Worm (Caenorhabditis elegans) whole organism, dauer: ENCODE results near the gene ndx-6.
"Not testable (repeated sequence)": the region's sequence is repeated elsewhere in the genome, so short reads cannot be mapped to it uniquely, and the experiment has no call there.

Source experiments
- unc-62 ChIP-seq: sonication (generic microtip); optimal IDR thresholded peaks from 2 replicates; lab custom pipeline; 2017; ENCODE audit warnings: missing biosample characterization, missing genetic modification reagents, missing genetic modification characterization

ndx-6 gene

DNA sequence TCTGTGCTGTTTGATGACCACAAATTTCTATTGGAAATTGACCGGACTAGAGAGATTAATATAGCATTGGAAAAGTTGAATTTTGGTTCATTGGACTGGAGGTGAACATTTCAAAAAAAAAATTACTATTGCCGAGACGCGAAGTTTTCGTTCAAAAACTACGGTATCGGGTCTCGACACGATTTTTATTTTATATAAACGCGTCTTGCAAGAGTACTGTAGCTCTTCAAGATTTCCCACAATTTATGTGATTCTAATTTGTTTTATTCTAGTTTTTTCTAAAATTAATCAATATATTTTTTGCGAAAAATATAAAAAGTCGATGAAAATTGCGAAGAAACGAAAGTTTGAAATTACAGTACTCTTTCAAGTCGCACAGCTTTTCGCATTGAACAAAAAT, 19.0 kb downstream of the ndx-6 start, which contains the start of gene F09E5.12:
F09E5.12 (minus strand) TSS at position 101 of the 400 bp plus-strand sequence.
- no peak for TF ChIP-seq unc-62 (GFP tag; lab: Kevin White, UChicago)

DNA sequence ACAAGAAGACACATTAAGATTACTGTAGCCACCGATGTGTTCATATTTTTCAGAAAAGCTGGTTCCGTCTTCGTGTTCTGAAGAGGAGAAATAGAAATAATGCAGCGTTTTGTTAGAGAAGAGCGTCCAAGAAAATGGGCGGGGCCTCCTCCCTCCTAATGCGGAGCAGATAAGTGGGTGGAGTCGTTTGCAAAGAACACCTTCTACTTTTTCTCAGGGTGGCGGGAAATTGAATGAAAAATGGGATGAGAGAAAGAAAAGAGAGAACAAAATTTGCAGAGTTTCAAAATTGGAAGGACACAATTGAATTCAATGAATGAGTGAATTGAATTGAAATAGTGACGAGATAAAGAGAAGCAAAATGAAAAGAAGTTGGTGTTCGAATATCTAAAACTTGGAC, 24.0 kb downstream of the ndx-6 start, which contains the start of gene F09E5.16:
F09E5.16 (minus strand) TSS at position 101 of the 400 bp plus-strand sequence.
- TF ChIP-seq unc-62 (GFP tag; lab: Kevin White, UChicago), result no peak

DNA sequence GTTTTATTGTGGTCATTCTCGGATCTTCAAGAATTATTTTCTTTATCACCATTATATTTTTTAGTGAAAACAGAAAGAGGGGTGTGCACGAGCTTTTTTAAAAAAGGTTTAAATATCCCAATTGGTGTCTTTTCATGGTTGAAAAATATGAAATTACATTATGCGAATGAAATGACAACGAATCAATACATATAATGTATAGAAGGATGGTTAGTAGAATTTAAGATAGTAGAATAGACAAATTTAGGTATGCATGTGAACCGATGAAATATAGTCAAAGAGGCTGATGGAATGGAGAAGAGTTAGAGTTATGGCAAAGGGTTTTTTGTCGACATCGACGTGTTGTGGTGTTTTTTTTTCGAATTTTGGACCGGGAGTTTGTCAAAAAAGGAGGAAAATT, 25.2 kb downstream of the ndx-6 start:
- TF ChIP-seq unc-62 (GFP tag; lab: Kevin White, UChicago), result no peak

DNA sequence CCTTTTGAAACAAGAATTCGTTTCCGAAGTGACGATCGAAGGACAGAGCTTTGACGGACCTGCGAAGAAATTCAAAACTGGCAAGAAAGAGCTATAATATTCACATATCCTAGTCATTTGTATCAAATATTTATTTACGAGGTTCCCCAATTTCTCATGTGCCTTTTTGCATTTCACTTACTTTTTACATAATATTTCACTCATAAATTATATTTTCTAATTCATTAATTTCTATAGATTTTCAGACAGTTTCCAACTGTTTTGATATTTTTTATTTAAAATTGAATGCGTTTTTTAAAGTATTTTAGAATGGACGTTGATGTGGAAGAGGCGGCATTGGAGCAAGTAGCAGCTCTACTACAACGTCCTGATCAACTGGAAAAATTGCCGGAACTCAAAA, 30.4 kb downstream of the ndx-6 start, which contains the start of gene sec-6:
sec-6 (plus strand) TSS at position 301 of the 400 bp plus-strand sequence.
- no peak for TF ChIP-seq unc-62 (GFP tag; lab: Kevin White, UChicago)

DNA sequence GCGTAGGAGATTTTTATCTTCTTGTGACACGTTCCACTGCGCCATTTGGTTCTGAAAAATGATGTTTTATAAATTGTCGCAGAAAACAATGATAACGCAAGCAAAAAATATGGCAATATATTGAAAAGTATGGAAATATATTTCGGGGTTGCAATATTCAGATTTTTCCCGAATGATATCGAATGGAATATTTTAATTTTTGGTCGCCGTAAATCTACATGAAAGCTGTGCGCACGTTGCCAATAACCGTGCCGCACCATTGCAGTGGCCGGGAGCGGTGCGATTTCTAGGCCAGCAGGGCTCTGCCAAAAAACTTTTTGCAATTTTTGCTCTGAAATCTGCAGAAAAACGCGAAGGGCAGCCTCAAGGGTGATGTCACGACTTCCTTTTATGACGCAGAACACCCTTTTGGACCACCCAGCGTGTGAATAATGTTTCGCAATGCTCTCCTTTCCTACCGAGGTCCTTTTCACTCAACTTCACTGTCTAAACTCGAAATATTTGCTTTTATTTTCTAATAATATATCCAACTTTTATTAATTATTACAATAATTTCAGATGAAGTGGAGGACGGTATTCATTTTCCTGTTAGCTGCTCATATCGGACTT, 31.4 kb downstream of the ndx-6 start, which contains the start of the genes F09E5.11 and bmy-1:
F09E5.11 (minus strand) TSS at position 51 of the 609 bp plus-strand sequence.
bmy-1 (plus strand) TSS at position 559 of the 609 bp plus-strand sequence.
- no peak for TF ChIP-seq unc-62 (GFP tag; lab: Kevin White, UChicago)

DNA sequence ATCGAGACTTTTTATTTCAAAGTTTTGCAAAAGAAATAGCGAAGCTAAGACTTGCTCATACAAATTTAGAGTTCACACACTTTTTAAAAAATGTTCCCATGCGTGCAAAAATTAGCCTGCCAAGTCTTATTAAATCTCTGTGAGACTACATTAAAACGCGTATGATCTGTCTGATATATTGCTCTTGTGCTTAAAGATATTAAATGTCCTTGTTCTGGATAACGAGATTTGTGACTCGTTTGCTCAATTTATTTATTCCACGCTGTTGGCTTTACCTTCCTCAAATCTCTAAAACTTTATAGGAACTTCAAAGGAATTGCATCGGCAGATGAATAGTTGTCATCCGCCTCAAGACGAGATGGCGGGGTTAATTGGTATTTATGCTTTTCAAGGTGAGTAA, 34.3 kb downstream of the ndx-6 start, which contains the start of gene srg-69:
srg-69 (plus strand) TSS at position 301 of the 400 bp plus-strand sequence.
- TF ChIP-seq unc-62 (GFP tag; lab: Kevin White, UChicago), result no peak

DNA sequence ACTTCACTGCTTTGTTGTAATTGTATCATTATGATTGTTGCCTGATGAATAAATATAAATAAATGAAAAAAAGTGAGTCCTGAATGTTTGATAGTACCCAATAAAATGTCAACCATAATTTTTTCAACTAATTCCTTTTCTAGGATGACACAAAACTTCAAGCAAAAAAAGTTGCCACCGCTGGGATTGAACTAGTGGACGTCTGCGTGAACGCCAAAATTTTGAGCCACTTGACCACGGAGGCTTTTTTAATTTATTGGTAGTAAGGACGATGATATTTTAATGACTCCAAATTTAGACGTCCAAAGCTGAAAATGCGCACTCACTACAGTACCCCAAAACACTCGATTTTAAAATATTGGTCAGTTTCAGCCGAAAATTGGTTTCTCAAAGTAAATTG, 36.0 kb downstream of the ndx-6 start:
- no peak for TF ChIP-seq unc-62 (GFP tag; lab: Kevin White, UChicago)

DNA sequence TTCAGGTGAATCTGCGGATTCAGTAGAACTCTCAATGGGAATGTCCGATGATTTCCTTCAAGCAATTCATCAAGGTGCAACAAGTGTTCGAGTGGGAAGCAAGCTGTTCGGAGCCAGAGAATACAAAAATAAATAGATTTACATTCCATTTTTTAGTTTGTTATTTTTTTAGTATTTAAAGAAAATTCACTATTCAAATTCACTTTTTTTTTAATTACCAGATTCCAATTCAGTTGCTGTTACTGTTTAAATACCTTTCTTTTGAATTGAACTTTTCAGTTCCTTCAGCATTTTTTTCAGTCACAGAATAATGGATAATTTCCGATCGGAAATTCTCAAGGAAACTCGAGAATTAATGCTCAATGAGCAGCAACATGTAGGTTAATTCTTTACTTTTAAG, 37.9 kb downstream of the ndx-6 start, which contains the start of gene F09E5.7:
F09E5.7 (plus strand) TSS at position 301 of the 400 bp plus-strand sequence.
- no peak for TF ChIP-seq unc-62 (GFP tag; lab: Kevin White, UChicago)

DNA sequence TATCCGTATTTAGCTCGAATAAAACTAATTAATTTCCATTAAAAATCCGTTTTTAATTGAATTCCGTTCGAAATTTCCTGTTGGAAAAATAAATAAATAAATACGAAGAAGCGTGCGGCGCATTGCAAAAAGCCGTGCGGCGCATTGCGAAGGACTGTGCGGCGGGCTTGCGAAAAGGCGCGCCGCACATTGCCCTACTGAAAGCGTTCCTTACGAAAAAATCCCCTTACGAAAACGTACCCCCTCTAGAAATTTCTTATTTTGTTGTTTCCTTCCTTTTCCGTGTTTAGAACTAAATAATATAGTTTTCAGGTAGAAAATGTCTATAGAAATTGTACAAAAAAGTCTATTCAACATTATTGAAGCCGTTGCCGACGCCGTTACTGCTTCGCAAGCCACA, 39.3 kb downstream of the ndx-6 start, which contains the start of gene F09E5.8:
F09E5.8 (plus strand) TSS at position 313 of the 400 bp plus-strand sequence.
- not testable (repeated sequence) for TF ChIP-seq unc-62 (GFP tag; lab: Kevin White, UChicago)

DNA sequence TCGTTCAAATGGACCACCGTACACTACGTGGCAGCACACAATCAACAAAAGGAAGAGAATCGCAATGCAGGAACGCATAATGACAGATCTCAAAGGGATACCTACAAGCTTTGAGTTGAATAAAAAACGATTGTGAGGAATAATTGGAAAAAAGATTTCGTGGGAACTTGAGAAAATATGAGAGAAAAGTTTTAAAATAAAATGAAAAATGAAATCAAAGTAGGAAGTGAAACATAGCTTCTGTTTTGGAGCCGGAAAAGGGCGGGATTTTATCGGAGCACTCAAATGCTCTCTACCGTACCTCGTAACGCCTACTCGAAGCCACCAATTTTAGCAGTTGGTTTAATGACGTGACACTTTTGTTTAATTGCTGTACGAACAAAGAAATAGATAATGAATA, 44.9 kb downstream of the ndx-6 start, which contains the start of gene F09E5.14:
F09E5.14 (minus strand) TSS at position 101 of the 400 bp plus-strand sequence.
- TF ChIP-seq unc-62 (GFP tag; lab: Kevin White, UChicago), result no peak

DNA sequence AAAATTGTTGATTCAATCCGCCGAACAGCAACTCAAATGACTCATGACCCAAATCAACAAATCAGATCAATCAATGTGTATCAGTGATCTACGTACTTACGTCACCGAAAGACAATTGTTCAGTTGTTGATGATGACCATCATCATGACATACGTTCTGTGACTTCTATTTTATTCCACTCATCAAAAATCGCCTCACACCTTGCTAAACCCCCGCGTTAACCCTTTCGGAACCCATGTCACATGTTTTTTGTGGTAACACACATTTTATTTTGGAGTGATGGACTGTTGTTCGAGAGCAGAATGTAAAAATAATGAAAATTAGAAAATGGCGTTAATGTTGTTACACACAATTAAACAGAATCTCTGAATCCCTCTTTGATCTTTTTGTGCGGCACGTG, 47.3 kb downstream of the ndx-6 start:
- no peak for TF ChIP-seq unc-62 (GFP tag; lab: Kevin White, UChicago)

DNA sequence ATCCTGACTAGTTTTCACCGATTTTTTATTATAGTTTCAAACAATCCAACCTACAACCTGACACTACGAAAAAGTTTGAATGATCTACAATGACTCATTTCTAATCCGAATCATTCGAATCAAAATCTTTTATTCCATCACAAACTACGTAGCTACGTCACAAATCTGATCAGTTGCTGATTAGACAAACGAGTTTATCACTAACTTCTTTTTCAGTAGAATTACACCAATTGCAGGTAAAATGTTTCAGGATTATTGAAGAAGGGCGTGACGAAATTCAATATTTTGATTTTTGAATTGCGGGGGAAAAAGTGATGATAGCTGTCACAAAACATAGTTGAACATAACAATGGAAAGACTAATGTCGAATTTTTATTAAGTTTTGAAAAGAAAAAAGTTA, 48.1 kb downstream of the ndx-6 start:
- TF ChIP-seq unc-62 (GFP tag; lab: Kevin White, UChicago), result no peak

DNA sequence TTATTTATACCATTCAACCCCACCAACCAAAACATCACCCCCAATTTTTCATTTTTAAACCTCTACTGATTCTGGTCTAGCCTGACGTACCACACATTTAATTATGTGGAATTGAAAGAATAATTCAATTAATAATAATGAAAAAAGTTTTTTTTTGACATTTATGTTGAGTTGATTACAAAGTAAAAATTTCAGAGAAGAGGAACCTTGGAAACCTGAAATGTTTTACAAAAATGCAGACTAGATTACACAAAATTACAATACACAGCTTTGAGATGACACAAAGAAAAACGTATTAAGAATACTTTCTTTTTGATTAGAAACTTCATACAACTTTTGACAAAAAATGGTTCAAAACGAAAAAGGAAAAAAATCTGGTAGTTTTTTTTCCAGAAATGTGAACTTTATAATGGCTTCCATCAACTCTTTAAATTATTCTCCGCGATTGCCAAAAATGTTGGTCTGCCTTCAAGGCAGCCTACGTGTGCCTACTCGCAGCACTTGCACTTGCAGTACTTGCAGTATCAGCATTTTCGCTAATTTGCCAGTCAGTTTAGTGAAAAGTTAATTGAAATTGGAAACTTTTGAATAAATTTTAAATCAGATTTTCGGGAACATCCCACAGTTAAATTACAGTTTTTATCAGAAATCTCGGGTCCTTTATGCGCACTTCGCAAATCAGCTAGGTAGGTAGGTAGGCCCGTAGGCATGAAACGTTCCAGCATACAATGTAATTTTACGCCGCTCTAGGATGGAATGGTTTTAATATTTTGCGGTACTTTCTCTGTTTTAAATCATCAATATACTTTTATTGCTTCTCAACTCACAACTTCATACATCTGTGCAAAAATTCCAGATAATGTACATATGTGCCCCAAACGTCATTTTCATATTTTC, 48.8 kb downstream of the ndx-6 start:
- TF ChIP-seq unc-62 (GFP tag; lab: Kevin White, UChicago), result no peak

DNA sequence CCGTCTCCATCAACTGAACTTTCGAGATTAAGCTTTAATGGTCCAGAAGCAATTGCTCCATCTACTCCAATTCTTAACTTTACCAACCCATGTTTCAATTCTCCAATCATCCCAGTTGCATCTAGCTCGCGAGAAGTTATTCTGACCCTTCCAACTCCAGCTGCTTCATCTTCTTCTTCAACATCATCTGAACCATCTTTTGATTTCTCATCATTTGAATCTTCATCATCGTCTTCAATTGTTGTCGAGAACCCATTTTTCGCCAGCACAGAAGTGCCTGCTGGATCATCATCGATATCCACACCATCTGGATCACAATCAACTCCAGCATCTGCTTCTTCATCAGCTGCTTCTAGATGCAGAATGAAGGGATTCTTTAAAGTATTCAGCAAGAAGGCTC, 50.1 kb downstream of the ndx-6 start:
- TF ChIP-seq unc-62 (GFP tag; lab: Kevin White, UChicago), result no peak
